Worm (Caenorhabditis elegans) whole organism, L1 larva: Measurements from ENCODE around the gene Y39A3A.4.

Source experiments
- ama-1 ChIP-seq: fragments of 150-350 bp; optimal IDR thresholded peaks from 2 replicates; lab custom pipeline; 2014
- ets-5 ChIP-seq: fragments of 200-800 bp; sonication (Bioruptor generic); IDR thresholded peaks from 2 replicates; pipeline ENCODE4 v1.3.6; 2022; ENCODE audit warnings: missing genetic modification characterization, missing compliant biosample characterization
- fkh-10 ChIP-seq: sonication (generic microtip); optimal IDR thresholded peaks from 2 replicates; lab custom pipeline; 2017; ENCODE audit warnings: missing biosample characterization, missing genetic modification reagents, missing genetic modification characterization
- rnt-1 ChIP-seq: sonication (generic microtip); optimal IDR thresholded peaks from 2 replicates; lab custom pipeline; 2016; ENCODE audit warnings: mild to moderate bottlenecking, missing genetic modification characterization, moderate library complexity, missing compliant biosample characterization
- sox-4 ChIP-seq: sonication (generic microtip); optimal IDR thresholded peaks from 2 replicates; lab custom pipeline; 2016; ENCODE audit warnings: missing genetic modification characterization, missing compliant biosample characterization
- sup-37 ChIP-seq: fragments of 200-800 bp; sonication (Bioruptor generic); optimal IDR thresholded peaks from 2 replicates; lab custom pipeline; 2018; ENCODE audit warnings: mild to moderate bottlenecking, missing genetic modification characterization, missing compliant biosample characterization

DNA sequence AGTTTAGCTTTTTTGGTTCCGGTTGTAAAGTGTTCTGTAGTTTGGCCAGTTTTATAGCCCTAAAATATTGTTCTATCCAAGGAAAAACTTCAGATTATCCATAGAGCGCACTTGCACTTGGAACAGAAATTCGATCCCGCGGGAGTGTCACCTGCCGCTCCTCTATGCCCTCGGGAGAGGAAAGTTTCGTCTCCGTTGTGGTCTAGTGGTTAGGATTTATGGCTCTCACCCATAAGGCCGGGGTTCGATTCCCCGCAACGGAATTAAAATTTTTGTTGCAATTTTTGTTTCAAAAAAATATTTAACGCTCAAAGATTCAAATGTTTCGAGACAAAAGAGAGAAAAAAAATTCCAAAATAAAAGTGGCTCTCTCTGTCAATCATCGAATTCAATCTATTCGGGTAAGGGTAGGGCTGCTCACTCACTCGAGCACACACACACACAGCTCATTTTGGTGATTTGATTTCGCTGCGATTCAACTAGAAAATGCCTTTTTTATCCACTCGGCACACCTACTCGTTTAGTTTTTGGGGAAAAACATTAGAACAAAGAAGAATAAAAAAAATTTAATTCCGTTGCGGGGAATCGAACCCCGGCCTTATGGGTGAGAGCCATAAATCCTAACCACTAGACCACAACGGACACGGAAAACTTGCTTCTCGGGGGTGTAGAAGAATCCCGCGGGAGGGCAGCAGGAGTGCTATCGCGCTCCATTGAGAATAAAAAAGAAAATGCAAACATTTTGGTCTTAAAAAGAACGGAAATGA, 43.9 kb downstream of the Y39A3A.4 start:
- no peak for TF ChIP-seq sox-4 (tag; lab: Kevin White, UChicago)
- TF ChIP-seq sup-37 (GFP tag; lab: Kevin White, UChicago) = no peak
- TF ChIP-seq ama-1 (lab: Kevin White, UChicago) = no peak
- no peak for TF ChIP-seq fkh-10 (GFP tag; lab: Kevin White, UChicago)
- TF ChIP-seq ets-5 = no peak
- peak; percentile 83 for TF ChIP-seq rnt-1 (tag; lab: Kevin White, UChicago)
